Worm (Caenorhabditis elegans) whole organism, L2 larva: ENCODE measurements around the gene clec-6.

Source experiments
- ZK546.5 ChIP-seq: sonication (generic microtip); optimal IDR thresholded peaks from 2 replicates; lab custom pipeline; 2017; ENCODE audit warnings: missing biosample characterization, missing genetic modification characterization
- ama-1 ChIP-seq: fragments of 150-350 bp; optimal IDR thresholded peaks from 2 replicates; lab custom pipeline; 2018; ENCODE audit warnings: inconsistent platforms
- elt-1 ChIP-seq: fragments of 150-350 bp; optimal IDR thresholded peaks from 2 replicates; lab custom pipeline; 2014; ENCODE audit warnings: missing biosample characterization, missing genetic modification characterization
- elt-3 ChIP-seq: sonication (generic microtip); optimal IDR thresholded peaks from 2 replicates; lab custom pipeline; 2017; ENCODE audit warnings: missing biosample characterization, missing genetic modification characterization
- lin-39 ChIP-seq: fragments of 150-350 bp; optimal IDR thresholded peaks from 2 replicates; lab custom pipeline; 2014; ENCODE audit warnings: missing biosample characterization, missing genetic modification reagents, missing genetic modification characterization
- mab-5 ChIP-seq: fragments of 150-350 bp; optimal IDR thresholded peaks from 2 replicates; lab custom pipeline; 2014; ENCODE audit warnings: missing biosample characterization, missing genetic modification characterization
- mdl-1 ChIP-seq, 2 experiments: fragments of 150-350 bp in 1 of 2; sonication (generic microtip) in 1 of 2; optimal IDR thresholded peaks; 2 replicates each; lab custom pipeline; 2017; ENCODE audit warnings: missing biosample characterization in 2 of 2, missing genetic modification characterization in 2 of 2
- nhr-12 ChIP-seq: fragments of 150-350 bp; optimal IDR thresholded peaks from 2 replicates; lab custom pipeline; 2014; ENCODE audit warnings: missing biosample characterization, missing genetic modification characterization
- nhr-237 ChIP-seq: fragments of 150-350 bp; optimal IDR thresholded peaks from 2 replicates; lab custom pipeline; 2014; ENCODE audit warnings: missing biosample characterization, missing genetic modification characterization
- skn-1 ChIP-seq: sonication (generic microtip); optimal IDR thresholded peaks from 2 replicates; lab custom pipeline; 2017; ENCODE audit warnings: missing biosample characterization, missing genetic modification characterization
- unc-55 ChIP-seq: fragments of 150-350 bp; sonication (generic microtip); optimal IDR thresholded peaks from 3 replicates; lab custom pipeline; 2014; ENCODE audit warnings: missing biosample characterization, missing genetic modification reagents, missing genetic modification characterization
- zag-1 ChIP-seq: fragments of 150-350 bp; optimal IDR thresholded peaks from 2 replicates; lab custom pipeline; 2014; ENCODE audit warnings: missing biosample characterization, missing genetic modification characterization
- ztf-11 ChIP-seq: sonication (generic microtip); optimal IDR thresholded peaks from 2 replicates; lab custom pipeline; 2017; ENCODE audit warnings: missing biosample characterization, missing genetic modification characterization
- ztf-4 ChIP-seq: fragments of 150-350 bp; optimal IDR thresholded peaks from 2 replicates; lab custom pipeline; 2014; ENCODE audit warnings: missing biosample characterization, missing genetic modification characterization

ce11 chrIII:4879445-4879844 is 7.8 kb downstream of the clec-6 start, which contains the start of gene C35D10.1:
- TF ChIP-seq skn-1 (tag; lab: Kevin White, UChicago) (no peak), lin-39 (no peak), nhr-12 (tag; lab: Kevin White, UChicago) (no peak), mab-5 (tag; lab: Kevin White, UChicago) (no peak), ZK546.5 (tag; lab: Kevin White, UChicago) (no peak), zag-1 (tag; lab: Kevin White, UChicago) (no peak), elt-1 (tag; lab: Kevin White, UChicago) (no peak), ama-1 (lab: Kevin White, UChicago) (no peak), mdl-1 (tag; optimal IDR thresholded peaks at IDR 0.05; lab: Kevin White, UChicago) (no peak), ztf-4 (tag; lab: Kevin White, UChicago) (no peak), elt-3 (tag; lab: Kevin White, UChicago) (no peak), nhr-237 (tag; lab: Kevin White, UChicago) (no peak), unc-55 (GFP tag; lab: Kevin White, UChicago) (no peak), ztf-11 (no peak)
